Fruit fly (Drosophila melanogaster) whole organism, embryonic: ENCODE measurements around the gene Muc18B.

Experiments used
- Adf1 ChIP-seq: fragments of 200-800 bp; sonication (Bioruptor generic); IDR thresholded peaks from 2 replicates; pipeline ENCODE4 v1.3.6; 2022; ENCODE audit warnings: missing biosample characterization, missing genetic modification characterization
- Blimp-1 ChIP-seq: fragments of 200-800 bp; sonication (Bioruptor generic); optimal IDR thresholded peaks from 3 replicates; lab custom pipeline; 2018; ENCODE audit warnings: missing biosample characterization, missing genetic modification characterization, mild to moderate bottlenecking, moderate library complexity, missing genetic modification reagents
- CG10431 ChIP-seq: fragments of 200-800 bp; sonication (Bioruptor generic); optimal IDR thresholded peaks from 3 replicates; lab custom pipeline; 2018; ENCODE audit warnings: missing biosample characterization, mild to moderate bottlenecking, missing genetic modification characterization
- CG11560 ChIP-seq: fragments of 200-800 bp; sonication (Bioruptor generic); IDR thresholded peaks from 3 replicates; pipeline ENCODE4 v1.3.6; 2022; ENCODE audit warnings: missing biosample characterization, missing genetic modification characterization
- CG11723 ChIP-seq: fragments of 200-800 bp; sonication (Bioruptor generic); optimal IDR thresholded peaks from 2 replicates; lab custom pipeline; 2017; ENCODE audit warnings: missing biosample characterization, mild to moderate bottlenecking, missing genetic modification characterization
- CG12769 ChIP-seq: fragments of 200-800 bp; sonication (Bioruptor generic); optimal IDR thresholded peaks from 2 replicates; lab custom pipeline; 2019; ENCODE audit warnings: missing biosample characterization, mild to moderate bottlenecking, missing genetic modification characterization, moderate library complexity
- CG12942 ChIP-seq: fragments of 200-800 bp; sonication (Bioruptor generic); optimal IDR thresholded peaks from 3 replicates; lab custom pipeline; 2016; ENCODE audit warnings: missing biosample characterization, missing genetic modification characterization
- CG13287 ChIP-seq: fragments of 200-800 bp; sonication (Bioruptor generic); IDR thresholded peaks from 2 replicates; pipeline ENCODE4 v1.3.6; 2022; ENCODE audit warnings: missing biosample characterization, missing genetic modification characterization; ENCODE audit not compliant: partially characterized antibody
- CG13894 ChIP-seq: fragments of 200-800 bp; sonication (Bioruptor generic); optimal IDR thresholded peaks from 3 replicates; lab custom pipeline; 2018; ENCODE audit warnings: missing biosample characterization, mild to moderate bottlenecking, missing genetic modification characterization, moderate library complexity
- CG15696 ChIP-seq: fragments of 200-800 bp; sonication (Bioruptor generic); optimal IDR thresholded peaks from 2 replicates; lab custom pipeline; 2019; ENCODE audit warnings: missing biosample characterization, mild to moderate bottlenecking, missing genetic modification characterization, moderate library complexity
- CG1603 ChIP-seq: fragments of 200-800 bp; sonication (Bioruptor generic); optimal IDR thresholded peaks from 2 replicates; lab custom pipeline; 2019; ENCODE audit warnings: missing biosample characterization, mild to moderate bottlenecking, missing genetic modification characterization, moderate library complexity
- CG17612 ChIP-seq: fragments of 200-800 bp; sonication (Bioruptor generic); IDR thresholded peaks from 2 replicates; pipeline ENCODE4 v1.3.6; 2022; ENCODE audit warnings: missing biosample characterization, missing genetic modification characterization
- CG17912 ChIP-seq: fragments of 200-800 bp; sonication (Bioruptor generic); optimal IDR thresholded peaks from 2 replicates; lab custom pipeline; 2018; ENCODE audit warnings: missing biosample characterization, mild to moderate bottlenecking, missing genetic modification characterization
- CG18764 ChIP-seq: fragments of 200-800 bp; sonication (Bioruptor generic); optimal IDR thresholded peaks from 3 replicates; lab custom pipeline; 2016; ENCODE audit warnings: missing biosample characterization, missing genetic modification characterization
- CG2199 ChIP-seq: fragments of 200-800 bp; sonication (Bioruptor generic); IDR thresholded peaks from 3 replicates; pipeline ENCODE4 v1.3.6; 2022; ENCODE audit warnings: missing biosample characterization, missing genetic modification characterization
- CG30431 ChIP-seq: fragments of 200-800 bp; sonication (Bioruptor generic); optimal IDR thresholded peaks from 2 replicates; lab custom pipeline; 2017; ENCODE audit warnings: missing biosample characterization, missing genetic modification characterization
- CG31224 ChIP-seq: fragments of 200-800 bp; sonication (Bioruptor generic); IDR thresholded peaks from 2 replicates; pipeline ENCODE4 v1.3.6; 2022; ENCODE audit warnings: missing biosample characterization, missing genetic modification characterization
- CG4707 ChIP-seq: fragments of 200-800 bp; sonication (Bioruptor generic); optimal IDR thresholded peaks from 2 replicates; lab custom pipeline; 2018; ENCODE audit warnings: missing biosample characterization, mild to moderate bottlenecking, missing genetic modification characterization, moderate library complexity
- CG4854 ChIP-seq: fragments of 200-800 bp; sonication (Bioruptor generic); optimal IDR thresholded peaks from 2 replicates; lab custom pipeline; 2016; ENCODE audit warnings: missing biosample characterization, missing genetic modification characterization, inconsistent platforms
- CG9437 ChIP-seq: fragments of 200-800 bp; sonication (Bioruptor generic); optimal IDR thresholded peaks from 2 replicates; lab custom pipeline; 2018; ENCODE audit warnings: missing biosample characterization, mild to moderate bottlenecking, missing genetic modification characterization
- CG9609 ChIP-seq: fragments of 200-800 bp; sonication (Bioruptor generic); optimal IDR thresholded peaks from 3 replicates; lab custom pipeline; 2016; ENCODE audit warnings: missing biosample characterization, missing genetic modification characterization
- CG9817 ChIP-seq: fragments of 200-800 bp; sonication (Bioruptor generic); optimal IDR thresholded peaks from 2 replicates; lab custom pipeline; 2018; ENCODE audit warnings: missing biosample characterization, mild to moderate bottlenecking, missing genetic modification characterization, moderate library complexity
- D19A ChIP-seq: fragments of 200-800 bp; optimal IDR thresholded peaks from 3 replicates; lab custom pipeline; 2019; ENCODE audit warnings: missing biosample characterization, mild to moderate bottlenecking, missing genetic modification characterization, moderate library complexity
- Dll ChIP-seq: fragments of 200-800 bp; sonication (Bioruptor generic); IDR thresholded peaks from 4 replicates; pipeline ENCODE4 v1.3.6; 2022; ENCODE audit warnings: missing biosample characterization, missing genetic modification characterization; ENCODE audit not compliant: partially characterized antibody
- E2f2 ChIP-seq: fragments of 200-800 bp; sonication (Bioruptor generic); IDR thresholded peaks from 2 replicates; pipeline ENCODE4 v1.3.6; 2022; ENCODE audit warnings: missing biosample characterization, missing genetic modification characterization
- Lhr ChIP-seq: fragments of 200-800 bp; sonication (Bioruptor generic); optimal IDR thresholded peaks from 3 replicates; lab custom pipeline; 2017; ENCODE audit warnings: mild to moderate bottlenecking, missing biosample characterization, missing genetic modification reagents, missing genetic modification characterization
- Lim3 ChIP-seq: fragments of 200-800 bp; sonication (Bioruptor generic); IDR thresholded peaks from 2 replicates; pipeline ENCODE4 v1.3.6; 2022; ENCODE audit warnings: missing biosample characterization, missing genetic modification characterization
- Lpt ChIP-seq: fragments of >200 bp; optimal IDR thresholded peaks from 2 replicates; lab custom pipeline; 2018; ENCODE audit warnings: missing biosample characterization, missing genetic modification characterization
- MTF-1 ChIP-seq: fragments of 200-800 bp; sonication (Bioruptor generic); optimal IDR thresholded peaks from 2 replicates; lab custom pipeline; 2018; ENCODE audit warnings: missing biosample characterization, mild to moderate bottlenecking, missing genetic modification characterization, borderline replicate concordance
- Opbp ChIP-seq: fragments of 200-800 bp; sonication (Bioruptor generic); IDR thresholded peaks from 3 replicates; pipeline ENCODE4 v1.3.6; 2022; ENCODE audit warnings: missing biosample characterization, missing genetic modification characterization; ENCODE audit not compliant: partially characterized antibody
- Xbp1 ChIP-seq: fragments of 200-800 bp; sonication (Bioruptor generic); optimal IDR thresholded peaks from 3 replicates; lab custom pipeline; 2016; ENCODE audit warnings: missing biosample characterization, mild to moderate bottlenecking, missing genetic modification characterization
- Xrp1 ChIP-seq: fragments of 200-800 bp; sonication (Bioruptor generic); IDR thresholded peaks from 2 replicates; pipeline ENCODE4 v1.3.6; 2022; ENCODE audit warnings: missing biosample characterization, missing genetic modification characterization
- caup ChIP-seq: fragments of 200-800 bp; sonication (Bioruptor generic); optimal IDR thresholded peaks from 3 replicates; lab custom pipeline; 2017; ENCODE audit warnings: missing biosample characterization, mild to moderate bottlenecking, missing genetic modification characterization, moderate library complexity; ENCODE audit not compliant: severe bottlenecking
- chinmo ChIP-seq: fragments of 200-800 bp; sonication (Bioruptor generic); IDR thresholded peaks from 4 replicates; pipeline ENCODE4 v1.3.6; 2022; ENCODE audit warnings: missing biosample characterization, missing genetic modification characterization; ENCODE audit not compliant: partially characterized antibody
- crc ChIP-seq: fragments of 200-800 bp; sonication (Bioruptor generic); optimal IDR thresholded peaks from 2 replicates; lab custom pipeline; 2016; ENCODE audit warnings: missing biosample characterization, missing genetic modification characterization
- crol ChIP-seq: fragments of 200-800 bp; sonication (Bioruptor generic); IDR thresholded peaks from 2 replicates; pipeline ENCODE4 v1.3.6; 2022; ENCODE audit warnings: missing biosample characterization, missing genetic modification characterization
- gcm2 ChIP-seq: fragments of 200-800 bp; sonication (Bioruptor generic); optimal IDR thresholded peaks from 2 replicates; lab custom pipeline; 2016; ENCODE audit warnings: missing biosample characterization, missing genetic modification characterization
- kah ChIP-seq: fragments of 200-800 bp; sonication (Bioruptor generic); optimal IDR thresholded peaks from 2 replicates; lab custom pipeline; 2018; ENCODE audit warnings: missing biosample characterization, mild to moderate bottlenecking, missing genetic modification characterization
- lbe ChIP-seq: fragments of 200-800 bp; sonication (Bioruptor generic); optimal IDR thresholded peaks from 2 replicates; lab custom pipeline; 2016; ENCODE audit warnings: missing biosample characterization, mild to moderate bottlenecking, missing genetic modification characterization
- lilli ChIP-seq: fragments of 200-800 bp; sonication (Bioruptor generic); optimal IDR thresholded peaks from 3 replicates; lab custom pipeline; 2016; ENCODE audit warnings: missing biosample characterization, missing genetic modification characterization
- lmd ChIP-seq: fragments of 200-800 bp; sonication (Bioruptor generic); IDR thresholded peaks from 2 replicates; pipeline ENCODE4 v1.3.6; 2022; ENCODE audit warnings: missing biosample characterization, missing genetic modification characterization
- mirr ChIP-seq: fragments of 200-800 bp; sonication (Bioruptor generic); optimal IDR thresholded peaks from 3 replicates; lab custom pipeline; 2018; ENCODE audit warnings: missing biosample characterization, mild to moderate bottlenecking, missing genetic modification characterization
- nerfin-1 ChIP-seq: fragments of 200-800 bp; sonication (Bioruptor generic); optimal IDR thresholded peaks from 3 replicates; lab custom pipeline; 2019; ENCODE audit warnings: missing biosample characterization, mild to moderate bottlenecking, missing genetic modification characterization, moderate library complexity
- oc ChIP-seq: fragments of 200-800 bp; sonication (Bioruptor generic); optimal IDR thresholded peaks from 2 replicates; lab custom pipeline; 2018; ENCODE audit warnings: missing biosample characterization, mild to moderate bottlenecking, missing genetic modification characterization, moderate library complexity
- rib ChIP-seq: fragments of 200-800 bp; sonication (Bioruptor generic); IDR thresholded peaks from 2 replicates; pipeline ENCODE4 v1.3.6; 2022; ENCODE audit warnings: missing biosample characterization, missing genetic modification characterization
- row ChIP-seq: fragments of 200-800 bp; sonication (Bioruptor generic); IDR thresholded peaks from 3 replicates; pipeline ENCODE4 v1.3.6; 2022; ENCODE audit warnings: missing biosample characterization, missing genetic modification characterization
- sna ChIP-seq: fragments of 200-800 bp; sonication (Bioruptor generic); IDR thresholded peaks from 2 replicates; pipeline ENCODE4 v1.3.6; 2022; ENCODE audit warnings: missing biosample characterization, missing genetic modification characterization; ENCODE audit not compliant: partially characterized antibody
- so ChIP-seq: fragments of 200-800 bp; sonication (Bioruptor generic); IDR thresholded peaks from 3 replicates; pipeline ENCODE4 v1.3.6; 2022; ENCODE audit warnings: missing biosample characterization, missing genetic modification characterization
- sr ChIP-seq: fragments of 200-800 bp; sonication (Bioruptor generic); IDR thresholded peaks from 3 replicates; pipeline ENCODE4 v1.3.6; 2022; ENCODE audit warnings: missing biosample characterization, missing genetic modification characterization
- ssp ChIP-seq: fragments of 200-800 bp; sonication (Bioruptor generic); IDR thresholded peaks from 2 replicates; pipeline ENCODE4 v1.3.6; 2022; ENCODE audit warnings: missing biosample characterization, missing genetic modification characterization
- wdn ChIP-seq: fragments of 200-800 bp; sonication (Bioruptor generic); IDR thresholded peaks from 2 replicates; pipeline ENCODE4 v1.3.6; 2022; ENCODE audit warnings: missing biosample characterization, missing genetic modification characterization

Gene Muc18B

DNA sequence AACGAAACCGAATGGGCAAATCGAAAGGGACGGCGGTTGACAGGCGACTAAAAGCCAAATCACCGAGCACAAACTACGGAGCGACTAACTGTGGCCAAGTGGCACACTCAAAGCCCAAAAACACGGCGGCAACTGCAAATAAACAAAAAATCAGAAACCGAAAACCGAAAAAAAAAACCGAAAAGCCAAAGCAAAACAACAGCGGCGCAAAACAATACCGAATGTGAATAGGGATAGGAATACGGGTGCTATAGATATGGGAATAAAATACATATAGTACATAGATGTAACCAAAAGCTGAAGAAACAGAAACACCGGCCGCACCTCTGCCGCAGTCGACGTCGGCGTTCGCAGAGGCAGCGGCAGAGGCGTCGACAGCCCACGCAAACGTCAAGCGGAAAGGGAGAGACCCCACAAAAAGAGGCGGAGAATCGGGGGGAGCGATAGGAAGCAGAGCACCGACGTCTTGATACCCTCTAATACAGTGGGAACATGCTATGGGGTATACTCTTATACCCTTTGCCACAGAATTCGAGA, 48.2 kb upstream of the Muc18B start, which contains the start of gene RhoGAP18B (continued):
- TF ChIP-seq Xrp1 (GFP tag; lab: Robert Waterston, UW) (no peak), sr (GFP tag; lab: Robert Waterston, UW) (peak; percentile 97), CG9817 (no peak), Adf1 (peak; percentile 98), MTF-1 (no peak), CG31224 (GFP tag; lab: Robert Waterston, UW) (no peak), chinmo (GFP tag; lab: Robert Waterston, UW) (peak; percentile 83; the same call in 2 of the 4 replicates), rib (no peak), D19A (tag; lab: Kevin White, UChicago) (no peak), CG13287 (peak; percentile 18; the same call in 1 of the 2 replicates), CG18764 (GFP tag; lab: Kevin White, UChicago) (no peak), CG9437 (no peak), CG17612 (no peak), Opbp (GFP tag; lab: Robert Waterston, UW) (no peak), lilli (GFP tag; lab: Kevin White, UChicago) (no peak), Dll (GFP tag; lab: Robert Waterston, UW) (no peak), lmd (no peak), CG30431 (GFP tag; lab: Kevin White, UChicago) (no peak), oc (tag; lab: Kevin White, UChicago) (no peak), crc (GFP tag; lab: Kevin White, UChicago) (no peak), gcm2 (GFP tag; lab: Kevin White, UChicago) (no peak), so (GFP tag; lab: Robert Waterston, UW) (peak; percentile 85; the same call in 2 of the 3 replicates), Lim3 (no peak), CG12769 (tag; lab: Kevin White, UChicago) (peak; percentile 22), CG15696 (no peak), nerfin-1 (tag; lab: Kevin White, UChicago) (no peak), CG11560 (no peak), Blimp-1 (no peak), CG10431 (GFP tag; lab: Kevin White, UChicago) (no peak), CG4854 (no peak), caup (GFP tag; lab: Kevin White, UChicago) (no peak), Xbp1 (no peak), crol (peak; percentile 60), row (GFP tag; lab: Robert Waterston, UW) (peak; percentile 64), CG1603 (tag; lab: Kevin White, UChicago) (no peak), sna (no peak), CG11723 (GFP tag; lab: Kevin White, UChicago) (no peak), CG12942 (GFP tag; lab: Kevin White, UChicago) (no peak), kah (GFP tag; lab: Kevin White, UChicago) (no peak), CG4707 (no peak), CG17912 (GFP tag; lab: Kevin White, UChicago) (no peak), E2f2 (no peak), CG13894 (peak; percentile 83), lbe (GFP tag; lab: Kevin White, UChicago) (no peak), ssp (GFP tag; lab: Robert Waterston, UW) (no peak), CG9609 (no peak), Lpt (no peak), wdn (GFP tag; lab: Robert Waterston, UW) (no peak), Lhr (no peak), CG2199 (GFP tag; lab: Robert Waterston, UW) (peak; percentile 98), mirr (GFP tag; lab: Kevin White, UChicago) (no peak)
